Worm (Caenorhabditis elegans): ENCODE results near the gene K05F1.14.
"Not testable (repeated sequence)": the region's sequence is repeated elsewhere in the genome, so short reads cannot be mapped to it uniquely, and the experiment has no call there.

Gene K05F1.14

DNA sequence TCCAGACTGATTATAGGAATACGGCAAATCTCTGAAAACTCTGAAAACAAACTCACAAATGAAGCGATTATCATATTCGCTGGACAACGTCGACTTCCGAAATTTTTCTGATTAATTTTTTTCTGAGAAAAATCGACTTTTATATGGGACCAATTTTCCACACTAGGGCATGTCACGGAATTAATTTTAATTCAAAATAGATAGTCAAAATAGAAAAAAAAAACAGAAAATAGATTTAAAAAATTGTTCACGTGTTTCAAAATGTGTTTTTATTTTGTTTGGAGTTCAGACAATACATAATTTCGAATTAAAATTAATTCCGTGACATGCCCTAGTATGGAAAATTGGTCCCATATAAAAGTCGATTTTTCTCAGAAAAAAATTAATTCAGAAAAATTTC, 34.7 kb downstream of the K05F1.14 start, which contains the start of the genes F10C1.3 and F10C1.23:
Gene F10C1.3 (minus strand): TSS at position 101 of the 400 bp plus-strand sequence.
Gene F10C1.23 (plus strand): TSS at position 385 of the 400 bp plus-strand sequence.
- not testable (repeated sequence) for TF ChIP-seq nhr-71, pqm-1, xbp-1 (tag; optimal IDR thresholded peaks at IDR 0.05)

DNA sequence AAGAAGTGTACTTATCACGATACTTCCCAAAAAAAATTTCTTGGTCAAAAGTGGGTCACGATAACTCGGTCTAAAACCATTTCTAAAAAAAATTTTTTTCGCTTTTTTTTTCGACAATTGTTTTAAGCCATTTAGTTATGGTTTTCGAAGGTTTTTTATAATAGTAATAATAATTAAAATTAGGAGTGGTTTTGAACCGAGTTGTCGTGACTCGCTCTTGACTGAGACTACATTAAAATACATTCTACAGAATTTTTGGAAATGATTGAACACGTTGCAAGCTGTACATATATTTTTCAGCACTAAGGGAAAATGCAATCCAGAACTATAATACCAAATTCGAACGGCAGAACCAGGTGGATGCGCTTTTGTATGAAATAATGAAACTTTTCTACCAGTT, 38.2 kb downstream of the K05F1.14 start, which contains the start of gene F10C1.8:
Gene F10C1.8 (plus strand): TSS at position 301 of the 400 bp plus-strand sequence.
- TF ChIP-seq tlp-1 (tag; optimal IDR thresholded peaks at IDR 0.05) (no peak), C04F5.9 (tag; optimal IDR thresholded peaks at IDR 0.05) (no peak), snpc-4 (tag; optimal IDR thresholded peaks at IDR 0.05) (no peak), nhr-76 (tag; optimal IDR thresholded peaks at IDR 0.05) (no peak), ceh-63 (GFP tag; optimal IDR thresholded peaks at IDR 0.05) (no peak), sox-4 (tag; optimal IDR thresholded peaks at IDR 0.05) (no peak), dsc-1 (tag; optimal IDR thresholded peaks at IDR 0.05) (no peak), ets-5 (GFP tag; IDR thresholded peaks at IDR 0.05) (no peak)

DNA sequence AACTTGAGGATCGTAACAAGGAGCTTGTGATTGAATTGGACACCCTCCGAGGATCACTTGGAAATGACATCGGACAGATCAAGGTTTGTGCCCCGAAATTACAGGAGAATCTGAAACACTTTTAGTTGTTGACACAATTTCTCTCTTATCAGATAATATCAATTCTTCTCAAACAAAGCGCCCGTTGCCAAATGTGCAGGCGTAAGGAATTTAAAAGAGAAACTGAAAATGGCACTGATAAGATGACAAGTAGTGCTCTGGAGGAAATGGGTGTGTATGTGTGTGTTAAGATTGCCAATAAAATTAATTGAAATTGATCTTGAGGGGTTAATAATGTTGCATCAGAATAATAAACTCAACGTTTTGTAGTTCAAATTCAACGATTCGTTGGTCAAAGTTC, 41.0 kb downstream of the K05F1.14 start:
- TF ChIP-seq ceh-82 (tag; optimal IDR thresholded peaks at IDR 0.05) (no peak), lin-15B (tag; optimal IDR thresholded peaks at IDR 0.05) (no peak), Y116A8C.19 (tag; optimal IDR thresholded peaks at IDR 0.05; ENCODE audit: borderline replicate concordance) (no peak), unc-98 (GFP tag; IDR thresholded peaks at IDR 0.05) (no peak), ceh-63 (GFP tag; optimal IDR thresholded peaks at IDR 0.05) (no peak), zag-1 (tag; optimal IDR thresholded peaks at IDR 0.05) (no peak), nhr-76 (tag; optimal IDR thresholded peaks at IDR 0.05) (no peak), lin-14 (GFP tag; optimal IDR thresholded peaks at IDR 0.05) (peak; percentile 13), snu-23 (GFP tag; optimal IDR thresholded peaks at IDR 0.05) (no peak), dpl-1 (GFP tag; optimal IDR thresholded peaks at IDR 0.05) (no peak), efl-1 (optimal IDR thresholded peaks at IDR 0.05) (no peak), efl-1 (GFP tag; optimal IDR thresholded peaks at IDR 0.05 in 1 of 2) (peak in 1 of 2 experiments; percentile 79), unc-130 (tag; optimal IDR thresholded peaks at IDR 0.05) (no peak), nhr-90 (tag; optimal IDR thresholded peaks at IDR 0.05; ENCODE audit: poor library complexity) (no peak), nhr-12 (tag; optimal IDR thresholded peaks at IDR 0.05) (no peak), nhr-47 (tag; optimal IDR thresholded peaks at IDR 0.05) (no peak), nhr-85 (tag) (no peak), lsy-2 (tag; optimal IDR thresholded peaks at IDR 0.05) (no peak), mab-9 (GFP tag; IDR thresholded peaks at IDR 0.05) (no peak), irx-1 (tag; optimal IDR thresholded peaks at IDR 0.05) (no peak), aly-2 (tag; optimal IDR thresholded peaks at IDR 0.05) (no peak), dsc-1 (tag; optimal IDR thresholded peaks at IDR 0.05) (no peak), ztf-11 (tag; optimal IDR thresholded peaks at IDR 0.05) (no peak), pqm-1 (tag; optimal IDR thresholded peaks at IDR 0.05) (peak; percentile 35), C04F5.9 (tag; optimal IDR thresholded peaks at IDR 0.05) (no peak), tlp-1 (tag; optimal IDR thresholded peaks at IDR 0.05) (no peak), blmp-1 (tag; optimal IDR thresholded peaks at IDR 0.05) (no peak), mdl-1 (tag; optimal IDR thresholded peaks at IDR 0.05) (no peak), nhr-84 (tag; optimal IDR thresholded peaks at IDR 0.05) (no peak), fkh-4 (tag; optimal IDR thresholded peaks at IDR 0.05; ENCODE audit: borderline replicate concordance) (no peak), lir-3 (tag; optimal IDR thresholded peaks at IDR 0.05; ENCODE audit: poor library complexity) (no peak), elt-2 (tag; optimal IDR thresholded peaks at IDR 0.05) (peak; percentile 90), lin-35 (GFP tag; optimal IDR thresholded peaks at IDR 0.05) (peak in 1 of 2 experiments; percentile 33), lin-13 (GFP tag; optimal IDR thresholded peaks at IDR 0.05) (no peak), ceh-8 (GFP tag; optimal IDR thresholded peaks at IDR 0.05) (no peak), unc-30 (tag; optimal IDR thresholded peaks at IDR 0.05) (no peak)

Measured in whole organism, L1 larva.